Worm (Caenorhabditis elegans): Measurements from ENCODE around the gene T19C3.6.

ce11 chrIII:675822-676221 lies 44.5 kb upstream of the T19C3.6 start, which contains the start of gene grk-2:
- TF ChIP-seq F13H6.1 (tag; optimal IDR thresholded peaks at IDR 0.05) (no peak), blmp-1 (tag; optimal IDR thresholded peaks at IDR 0.05; ENCODE audit: insufficient read depth) (no peak), aly-2 (tag; optimal IDR thresholded peaks at IDR 0.05) (no peak), dmd-4 (tag; optimal IDR thresholded peaks at IDR 0.05) (no peak), snpc-4 (tag; optimal IDR thresholded peaks at IDR 0.05) (no peak), nhr-237 (tag; optimal IDR thresholded peaks at IDR 0.05) (no peak), nhr-77 (tag; optimal IDR thresholded peaks at IDR 0.05) (no peak), lsy-2 (tag; optimal IDR thresholded peaks at IDR 0.05) (no peak), elt-3 (tag; optimal IDR thresholded peaks at IDR 0.05) (no peak), lin-13 (GFP tag; optimal IDR thresholded peaks at IDR 0.05) (no peak), unc-62 (GFP tag; optimal IDR thresholded peaks at IDR 0.05) (no peak), peb-1 (tag; optimal IDR thresholded peaks at IDR 0.05) (no peak), crh-2 (tag; optimal IDR thresholded peaks at IDR 0.05) (no peak)

Measured in whole organism, L2 larva.